Worm (Caenorhabditis elegans): ENCODE data around the gene gtf-2E2.

ce11 chrII:11518184-11518583 lies 24.1 kb downstream of the gtf-2E2 start, which contains the start of gene B0334.10:
- TF ChIP-seq lin-39 (tag; optimal IDR thresholded peaks at IDR 0.05) (no peak), unc-62 (GFP tag; optimal IDR thresholded peaks at IDR 0.05) (no peak), pha-4 (tag; optimal IDR thresholded peaks at IDR 0.05) (no peak), nhr-76 (tag; optimal IDR thresholded peaks at IDR 0.05) (no peak), ceh-82 (tag; optimal IDR thresholded peaks at IDR 0.05) (no peak), elt-2 (tag; optimal IDR thresholded peaks at IDR 0.05) (no peak), skn-1 (tag; optimal IDR thresholded peaks at IDR 0.05) (no peak), snpc-4 (tag; optimal IDR thresholded peaks at IDR 0.05) (no peak)
